Worm (Caenorhabditis elegans) whole organism, L3 larva: ENCODE data around the gene fipr-3.
"Not testable (repeated sequence)": the region's sequence is repeated elsewhere in the genome, so short reads cannot be mapped to it uniquely, and the experiment has no call there.

Experiments used
- egl-27 ChIP-seq: sonication (generic microtip); optimal IDR thresholded peaks from 4 replicates; lab custom pipeline; 2017; ENCODE audit warnings: missing biosample characterization, missing genetic modification reagents, missing genetic modification characterization
- lin-39 ChIP-seq: fragments of 150-350 bp; optimal IDR thresholded peaks from 2 replicates; lab custom pipeline; 2018; ENCODE audit warnings: missing biosample characterization, missing genetic modification reagents, missing genetic modification characterization
- nhr-67 ChIP-seq: fragments of 150-350 bp; optimal IDR thresholded peaks from 2 replicates; lab custom pipeline; 2014; ENCODE audit warnings: missing biosample characterization, missing genetic modification characterization

ce11 chrX:14437806-14438205 lies 14.6 kb downstream of the fipr-3 start:
- not testable (repeated sequence) for TF ChIP-seq nhr-67 (tag; lab: Kevin White, UChicago); lin-39 (tag; lab: Kevin White, UChicago); egl-27
